Worm (Caenorhabditis elegans) whole organism, early embryonic: Measurements from ENCODE around the gene Y73F8A.32.

Source experiments
- B0310.2 ChIP-seq: sonication (generic microtip); optimal IDR thresholded peaks from 2 replicates; lab custom pipeline; 2016; ENCODE audit warnings: mild to moderate bottlenecking, missing genetic modification characterization, missing compliant biosample characterization
- F13C5.2 ChIP-seq: sonication (generic microtip); optimal IDR thresholded peaks from 2 replicates; lab custom pipeline; 2017; ENCODE audit warnings: mild to moderate bottlenecking, missing genetic modification characterization, inconsistent platforms, missing compliant biosample characterization
- ama-1 ChIP-seq: fragments of 150-350 bp; optimal IDR thresholded peaks from 2 replicates; lab custom pipeline; 2014
- ceh-13 ChIP-seq: fragments of 200-800 bp; sonication (Bioruptor generic); optimal IDR thresholded peaks from 2 replicates; lab custom pipeline; 2018; ENCODE audit warnings: mild to moderate bottlenecking, missing genetic modification characterization, missing compliant biosample characterization
- ceh-36 ChIP-seq: sonication (generic microtip); optimal IDR thresholded peaks from 2 replicates; lab custom pipeline; 2016; ENCODE audit warnings: missing genetic modification characterization, inconsistent platforms, missing compliant biosample characterization
- ets-7 ChIP-seq: sonication (generic microtip); optimal IDR thresholded peaks from 2 replicates; lab custom pipeline; 2016; ENCODE audit warnings: missing genotype, missing genetic modification characterization, missing compliant biosample characterization
- hmbx-1 ChIP-seq: sonication (generic microtip); optimal IDR thresholded peaks from 2 replicates; lab custom pipeline; 2016; ENCODE audit warnings: mild to moderate bottlenecking, missing genetic modification characterization, missing compliant biosample characterization
- hnd-1 ChIP-seq: sonication (generic microtip); optimal IDR thresholded peaks from 2 replicates; lab custom pipeline; 2016; ENCODE audit warnings: missing genetic modification characterization, missing compliant biosample characterization
- pes-1 ChIP-seq: fragments of 200-800 bp; sonication (Bioruptor generic); IDR thresholded peaks from 2 replicates; pipeline ENCODE4 v1.3.6; 2022; ENCODE audit warnings: missing genetic modification reagents, missing genetic modification characterization, missing compliant biosample characterization
- scrt-1 ChIP-seq: fragments of 200-800 bp; sonication (Bioruptor generic); IDR thresholded peaks from 2 replicates; pipeline ENCODE4 v1.3.6; 2022; ENCODE audit warnings: missing genetic modification characterization, missing compliant biosample characterization
- sea-1 ChIP-seq: fragments of 200-800 bp; sonication (Bioruptor generic); conservative IDR thresholded peaks from 2 replicates; pipeline ENCODE4 v1.3.6; 2022; ENCODE audit warnings: missing genetic modification characterization, missing compliant biosample characterization

- TF ChIP-seq pes-1 (GFP tag; lab: Robert Waterston, UW), result peak; percentile 45; the same call in 1 of the 2 replicates
- no peak for TF ChIP-seq hmbx-1
- no peak for TF ChIP-seq scrt-1 (GFP tag; lab: Robert Waterston, UW)
- no peak for TF ChIP-seq ceh-13 (GFP tag; lab: Kevin White, UChicago)
- no peak for TF ChIP-seq ama-1 (lab: Kevin White, UChicago)
- TF ChIP-seq ceh-36, result no peak
- TF ChIP-seq hnd-1 (tag; lab: Kevin White, UChicago), result no peak
- TF ChIP-seq ets-7 (tag; lab: Kevin White, UChicago), result no peak
- no peak for TF ChIP-seq F13C5.2 (tag; lab: Kevin White, UChicago)
- TF ChIP-seq sea-1, result no peak
- TF ChIP-seq B0310.2, result no peak
These were observed 5.2 kb upstream of the Y73F8A.32 start for ce11 chrIV:15526477-15526876.
